Fruit fly (Drosophila melanogaster): ENCODE results near the gene CG32071.

The CG32071 gene

DNA sequence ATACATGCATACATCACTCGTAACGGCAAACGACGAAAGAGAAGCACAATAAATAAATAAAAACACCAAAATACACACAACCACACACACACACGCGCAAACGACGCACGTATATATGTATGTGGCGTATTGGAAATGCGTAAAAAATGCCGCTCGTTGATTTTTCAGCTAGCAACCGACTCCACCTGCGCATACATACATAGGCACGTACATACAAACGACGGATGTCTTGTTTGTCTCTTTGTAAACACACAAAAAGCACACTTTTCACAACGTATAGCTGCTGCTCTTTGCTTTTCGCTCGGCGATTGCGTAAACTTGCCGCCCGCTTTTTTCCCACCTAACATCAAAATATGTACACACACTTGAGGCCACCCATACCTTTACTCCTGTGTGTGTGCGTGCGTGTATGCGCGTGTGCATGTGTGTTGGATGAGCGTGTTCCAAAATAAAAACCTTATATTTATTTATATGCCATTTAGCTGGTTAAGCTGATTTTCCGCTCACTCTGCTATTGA, 16.3 kb upstream of the CG32071 start (continued):
- TF ChIP-seq nau (GFP tag; optimal IDR thresholded peaks at IDR 0.05), result peak; percentile 36
- no peak for TF ChIP-seq lov (optimal IDR thresholded peaks at IDR 0.05)
- no peak for TF ChIP-seq lov (GFP tag; IDR thresholded peaks at IDR 0.05)
- TF ChIP-seq Stat92E (GFP tag; optimal IDR thresholded peaks at IDR 0.05), result peak in 1 of 3 experiments; percentile 90
- no peak for TF ChIP-seq luna (GFP tag; optimal IDR thresholded peaks at IDR 0.05)
- no peak for TF ChIP-seq Mes4 (GFP tag; optimal IDR thresholded peaks at IDR 0.05)
- TF ChIP-seq CG12236 (GFP tag; optimal IDR thresholded peaks at IDR 0.05), result no peak
- TF ChIP-seq vnd (GFP tag; IDR thresholded peaks at IDR 0.05; ENCODE audit: partially characterized antibody), result no peak
- no peak for TF ChIP-seq CG11504 (tag; optimal IDR thresholded peaks at IDR 0.05)
- TF ChIP-seq unc-4 (GFP tag; IDR thresholded peaks at IDR 0.05; ENCODE audit: partially characterized antibody), result no peak
- 0 out of 2 replicates have a peak, but pooled peaks have one; percentile 6 for TF ChIP-seq CG9932 (GFP tag; IDR thresholded peaks at IDR 0.05)
- peak; percentile 38 for TF ChIP-seq CG13424 (tag; optimal IDR thresholded peaks at IDR 0.05)
- peak; percentile 33 for TF ChIP-seq CG7271 (tag; optimal IDR thresholded peaks at IDR 0.05)
- TF ChIP-seq Atf6 (GFP tag; IDR thresholded peaks at IDR 0.05), result peak; percentile 59; the same call in 1 of the 2 replicates
- no peak for TF ChIP-seq sim (GFP tag; IDR thresholded peaks at IDR 0.05)
- TF ChIP-seq CG8359 (GFP tag; optimal IDR thresholded peaks at IDR 0.05; ENCODE audit: borderline replicate concordance), result no peak
- TF ChIP-seq ken (GFP tag; IDR thresholded peaks at IDR 0.05), result no peak
- no peak for TF ChIP-seq Ssrp (tag; optimal IDR thresholded peaks at IDR 0.05)
- peak; percentile 5 for TF ChIP-seq unpg (GFP tag; optimal IDR thresholded peaks at IDR 0.05)
- no peak for TF ChIP-seq Xbp1 (GFP tag; optimal IDR thresholded peaks at IDR 0.05)
- peak; percentile 45 for TF ChIP-seq gcm (GFP tag; optimal IDR thresholded peaks at IDR 0.05)
- no peak for TF ChIP-seq emc (GFP tag; optimal IDR thresholded peaks at IDR 0.05)
- TF ChIP-seq dan (GFP tag; IDR thresholded peaks at IDR 0.05), result no peak
- TF ChIP-seq CG6765 (GFP tag; optimal IDR thresholded peaks at IDR 0.05), result peak; percentile 49
- no peak for TF ChIP-seq CG10267 (tag; optimal IDR thresholded peaks at IDR 0.05)
- TF ChIP-seq dimm (GFP tag; IDR thresholded peaks at IDR 0.05), result no peak
- TF ChIP-seq CG11695 (GFP tag; IDR thresholded peaks at IDR 0.05), result 0 out of 3 replicates have a peak, but pooled peaks have one; percentile 14
- TF ChIP-seq CG14014 (GFP tag; IDR thresholded peaks at IDR 0.05), result no peak
- no peak for TF ChIP-seq al (GFP tag; IDR thresholded peaks at IDR 0.05)
- peak; percentile 11 for TF ChIP-seq Mad (GFP tag; optimal IDR thresholded peaks at IDR 0.05)
- peak in 1 of 2 experiments; percentile 68 for TF ChIP-seq Trl (optimal IDR thresholded peaks at IDR 0.05)
- TF ChIP-seq Trl (GFP tag; optimal IDR thresholded peaks at IDR 0.05), result no peak
- 0 out of 3 replicates have a peak, but pooled peaks have one; percentile 18 for TF ChIP-seq zfh1 (GFP tag; IDR thresholded peaks at IDR 0.05)
- TF ChIP-seq CG1832 (GFP tag; optimal IDR thresholded peaks at IDR 0.05), result no peak
- no peak for TF ChIP-seq eve (GFP tag; optimal IDR thresholded peaks at IDR 0.05)
- peak; percentile 14 for TF ChIP-seq YL-1 (GFP tag; optimal IDR thresholded peaks at IDR 0.05)
- TF ChIP-seq CG31441 (GFP tag; IDR thresholded peaks at IDR 0.05), result no peak
- TF ChIP-seq sc (optimal IDR thresholded peaks at IDR 0.05), result no peak
- TF ChIP-seq sc (GFP tag; optimal IDR thresholded peaks at IDR 0.05), result peak; percentile 42
- TF ChIP-seq Max (GFP tag; optimal IDR thresholded peaks at IDR 0.05), result no peak
- no peak for TF ChIP-seq pnt (GFP tag; optimal IDR thresholded peaks at IDR 0.05)
- TF ChIP-seq tx (GFP tag; optimal IDR thresholded peaks at IDR 0.05), result no peak
- no peak for TF ChIP-seq dati (GFP tag; IDR thresholded peaks at IDR 0.05)
- no peak for TF ChIP-seq chif (GFP tag; optimal IDR thresholded peaks at IDR 0.05)
- TF ChIP-seq CG16863 (GFP tag; optimal IDR thresholded peaks at IDR 0.05), result no peak
- TF ChIP-seq CG12219 (GFP tag; optimal IDR thresholded peaks at IDR 0.05), result peak; percentile 13
- TF ChIP-seq Ptx1 (GFP tag; IDR thresholded peaks at IDR 0.05), result no peak
- no peak for TF ChIP-seq CG5953 (GFP tag; IDR thresholded peaks at IDR 0.05)
- TF ChIP-seq HLH4C (GFP tag; IDR thresholded peaks at IDR 0.05; ENCODE audit: partially characterized antibody), result no peak
- no peak for TF ChIP-seq p53 (GFP tag; optimal IDR thresholded peaks at IDR 0.05)
- TF ChIP-seq CG5180 (GFP tag; optimal IDR thresholded peaks at IDR 0.05), result peak; percentile 31

Measured in whole organism, embryonic.